Worm (Caenorhabditis elegans): ENCODE measurements around the gene cyn-7.

DNA sequence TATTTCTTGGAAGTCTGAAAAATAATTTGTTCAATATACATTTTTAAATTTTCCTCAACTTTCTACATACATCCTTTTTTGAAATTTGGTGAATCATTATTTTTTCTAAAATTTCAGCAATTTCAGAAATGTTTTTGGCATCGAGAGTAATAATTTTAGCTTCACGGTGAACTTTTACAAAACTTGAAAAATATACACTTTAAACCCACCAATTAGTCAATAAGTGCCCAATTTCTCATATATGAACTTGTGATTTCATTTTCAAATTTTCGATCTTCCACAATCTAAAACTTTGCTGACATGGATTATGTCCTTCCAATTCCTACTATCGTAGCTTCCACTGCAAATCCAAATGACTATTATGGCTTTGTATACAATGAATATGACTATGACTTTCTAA is 36.5 kb upstream of the cyn-7 start, which contains the start of gene srw-24:
- TF ChIP-seq elt-3 (tag; optimal IDR thresholded peaks at IDR 0.05) (no peak), egl-27 (tag; optimal IDR thresholded peaks at IDR 0.05) (no peak)
